Worm (Caenorhabditis elegans) whole organism, L2 larva: Measurements from ENCODE around the gene F22E5.8.

Source experiments
- R02D3.7 ChIP-seq: fragments of 150-350 bp; optimal IDR thresholded peaks from 2 replicates; lab custom pipeline; 2014; ENCODE audit warnings: missing biosample characterization, missing genetic modification characterization
- ceh-82 ChIP-seq: fragments of 150-350 bp; optimal IDR thresholded peaks from 2 replicates; lab custom pipeline; 2014; ENCODE audit warnings: missing biosample characterization, missing genetic modification characterization
- elt-3 ChIP-seq: sonication (generic microtip); optimal IDR thresholded peaks from 2 replicates; lab custom pipeline; 2017; ENCODE audit warnings: missing biosample characterization, missing genetic modification characterization
- lin-39 ChIP-seq: fragments of 150-350 bp; optimal IDR thresholded peaks from 2 replicates; lab custom pipeline; 2014; ENCODE audit warnings: missing biosample characterization, missing genetic modification reagents, missing genetic modification characterization
- nhr-237 ChIP-seq: fragments of 150-350 bp; optimal IDR thresholded peaks from 2 replicates; lab custom pipeline; 2014; ENCODE audit warnings: missing biosample characterization, missing genetic modification characterization

- TF ChIP-seq lin-39 (tag; lab: Kevin White, UChicago) (no peak), elt-3 (tag; lab: Kevin White, UChicago) (no peak), R02D3.7 (no peak), ceh-82 (no peak), nhr-237 (tag; lab: Kevin White, UChicago) (no peak)
Measured at ce11 chrII:2622480-2622879, 17.4 kb upstream of the F22E5.8 start, which contains the start of gene D2062.5.
